Fruit fly (Drosophila melanogaster) whole organism, adult: ENCODE results near the gene CG14841.

ENCODE experiments used
- CG11617 ChIP-seq: fragments of 200-800 bp; sonication (Bioruptor generic); optimal IDR thresholded peaks from 2 replicates; lab custom pipeline; 2017; ENCODE audit warnings: mild to moderate bottlenecking, missing biosample characterization, missing genetic modification reagents, missing genetic modification characterization
- CG12768 ChIP-seq: fragments of 200-800 bp; sonication (Bioruptor generic); optimal IDR thresholded peaks from 2 replicates; lab custom pipeline; 2017; ENCODE audit warnings: missing biosample characterization, missing genetic modification characterization, mild to moderate bottlenecking, moderate library complexity, missing genetic modification reagents
- CG14711 ChIP-seq: fragments of 200-800 bp; sonication (Bioruptor generic); optimal IDR thresholded peaks from 2 replicates; lab custom pipeline; 2018; ENCODE audit warnings: missing biosample characterization, mild to moderate bottlenecking, missing genetic modification characterization, moderate library complexity
- CG1620 ChIP-seq: fragments of 200-800 bp; sonication (Bioruptor generic); optimal IDR thresholded peaks from 2 replicates; lab custom pipeline; 2016; ENCODE audit warnings: missing biosample characterization, missing genetic modification characterization
- CG33017 ChIP-seq: fragments of 200-800 bp; sonication (Bioruptor generic); optimal IDR thresholded peaks from 2 replicates; lab custom pipeline; 2018; ENCODE audit warnings: missing biosample characterization, mild to moderate bottlenecking, missing genetic modification characterization, moderate library complexity
- CG5204 ChIP-seq: fragments of 200-800 bp; sonication (Bioruptor generic); optimal IDR thresholded peaks from 2 replicates; lab custom pipeline; 2016; ENCODE audit warnings: missing biosample characterization, missing genetic modification characterization
- CG7045 ChIP-seq: fragments of 200-800 bp; sonication (Bioruptor generic); optimal IDR thresholded peaks from 2 replicates; lab custom pipeline; 2017; ENCODE audit warnings: missing biosample characterization, mild to moderate bottlenecking, missing genetic modification characterization
- CG7101 ChIP-seq: fragments of 200-800 bp; sonication (Bioruptor generic); optimal IDR thresholded peaks from 2 replicates; lab custom pipeline; 2018; ENCODE audit warnings: missing biosample characterization, mild to moderate bottlenecking, missing genetic modification characterization, moderate library complexity
- Clk ChIP-seq: fragments of 200-800 bp; sonication (Bioruptor generic); optimal IDR thresholded peaks from 2 replicates; lab custom pipeline; 2017; ENCODE audit warnings: missing biosample characterization, missing genetic modification characterization
- Crg-1 ChIP-seq: fragments of 200-800 bp; sonication (Bioruptor generic); optimal IDR thresholded peaks from 2 replicates; lab custom pipeline; 2016; ENCODE audit warnings: missing biosample characterization, missing genetic modification characterization
- Hr96 ChIP-seq: fragments of 200-800 bp; sonication (Bioruptor generic); optimal IDR thresholded peaks from 2 replicates; lab custom pipeline; 2016; ENCODE audit warnings: missing biosample characterization, missing genetic modification characterization
- Mnt ChIP-seq: fragments of 200-800 bp; sonication (Bioruptor generic); optimal IDR thresholded peaks from 2 replicates; lab custom pipeline; 2016; ENCODE audit warnings: missing biosample characterization, mild to moderate bottlenecking, missing genetic modification characterization
- bab1 ChIP-seq: fragments of 200-800 bp; sonication (Bioruptor generic); optimal IDR thresholded peaks from 3 replicates; lab custom pipeline; 2019; ENCODE audit warnings: missing biosample characterization, mild to moderate bottlenecking, missing genetic modification characterization, moderate library complexity
- cic ChIP-seq: fragments of 200-800 bp; sonication (Bioruptor generic); optimal IDR thresholded peaks from 2 replicates; lab custom pipeline; 2017; ENCODE audit warnings: missing biosample characterization, mild to moderate bottlenecking, missing genetic modification characterization, moderate library complexity
- cnc ChIP-seq, 2 experiments: fragments of >200 bp; optimal IDR thresholded peaks; 2 replicates each; lab custom pipeline; 2017
- kay ChIP-seq: fragments of 200-800 bp; sonication (Bioruptor generic); peaks from one replicate; lab custom pipeline; 2016; ENCODE audit warnings: missing biosample characterization, missing genetic modification characterization, borderline replicate concordance
- ovo ChIP-seq: fragments of 200-800 bp; sonication (Bioruptor generic); optimal IDR thresholded peaks from 2 replicates; lab custom pipeline; 2016; ENCODE audit warnings: missing biosample characterization, missing genetic modification characterization
- pad ChIP-seq: fragments of 200-800 bp; sonication (Bioruptor generic); optimal IDR thresholded peaks from 3 replicates; lab custom pipeline; 2017; ENCODE audit warnings: missing biosample characterization, missing genetic modification characterization, mild to moderate bottlenecking, moderate library complexity, missing genetic modification reagents
- tj ChIP-seq: fragments of 200-800 bp; sonication (Bioruptor generic); optimal IDR thresholded peaks from 3 replicates; lab custom pipeline; 2017; ENCODE audit warnings: missing biosample characterization, mild to moderate bottlenecking, missing genetic modification characterization, moderate library complexity
- toe ChIP-seq: fragments of 200-800 bp; sonication (Bioruptor generic); optimal IDR thresholded peaks from 2 replicates; lab custom pipeline; 2016; ENCODE audit warnings: missing biosample characterization, missing genetic modification characterization

The CG14841 gene

dm6 chr3R:14229045-14229444 lies 33.2 kb downstream of the CG14841 start, which contains the start of gene CG9624:
Gene CG9624, minus strand, starts transcription at chr3R:14229145.
- TF ChIP-seq CG7045 (GFP tag; lab: Kevin White, UChicago): no peak
- no peak for TF ChIP-seq CG5204 (GFP tag; lab: Kevin White, UChicago)
- no peak for TF ChIP-seq kay (GFP tag; lab: Kevin White, UChicago)
- TF ChIP-seq cic (GFP tag; lab: Kevin White, UChicago): no peak

- TF ChIP-seq tj (GFP tag; lab: Kevin White, UChicago) (no peak), cic (GFP tag; lab: Kevin White, UChicago) (peak; percentile 80), CG1620 (GFP tag; lab: Kevin White, UChicago) (no peak), CG5204 (GFP tag; lab: Kevin White, UChicago) (no peak)
Measured at dm6 chr3R:14226662-14227061, 35.6 kb downstream of the CG14841 start, which contains the start of gene CG9631. Gene CG9631, minus strand, starts transcription at chr3R:14226762.

dm6 chr3R:14224105-14224574 lies 38.1 kb downstream of the CG14841 start, which contains the start of gene Sp212:
Gene Sp212, minus strand, starts transcription at chr3R:14224155.
- no peak for TF ChIP-seq Mnt
- TF ChIP-seq Clk (GFP tag; lab: Kevin White, UChicago): no peak
- TF ChIP-seq pad (GFP tag; lab: Kevin White, UChicago): no peak
- TF ChIP-seq toe (GFP tag; lab: Kevin White, UChicago): no peak
- no peak for TF ChIP-seq bab1 (GFP tag; lab: Kevin White, UChicago)
- TF ChIP-seq CG33017 (tag; lab: Kevin White, UChicago): peak; percentile 22
- peak; percentile 34 for TF ChIP-seq CG14711 (tag; lab: Kevin White, UChicago)
- no peak for TF ChIP-seq CG12768
- TF ChIP-seq CG5204 (GFP tag; lab: Kevin White, UChicago): no peak
- TF ChIP-seq Crg-1 (GFP tag; lab: Kevin White, UChicago): no peak
- no peak for TF ChIP-seq ovo (GFP tag; lab: Kevin White, UChicago)
- TF ChIP-seq CG7101 (tag; lab: Kevin White, UChicago): no peak

- TF ChIP-seq kay (GFP tag; lab: Kevin White, UChicago) (peak; percentile 24), CG11617 (GFP tag; lab: Kevin White, UChicago) (no peak)
Measured at dm6 chr3R:14221484-14221883, 40.7 kb downstream of the CG14841 start, which contains the start of gene CG33109. Gene CG33109, minus strand, starts transcription at chr3R:14221584.

- no peak for TF ChIP-seq CG33017 (tag; lab: Kevin White, UChicago)
- TF ChIP-seq Mnt: peak; percentile 2
- TF ChIP-seq ovo (GFP tag; lab: Kevin White, UChicago): no peak
- peak; percentile 36 for TF ChIP-seq cic (GFP tag; lab: Kevin White, UChicago)
- TF ChIP-seq CG7045 (GFP tag; lab: Kevin White, UChicago): no peak
- no peak for TF ChIP-seq CG12768
- TF ChIP-seq CG11617 (GFP tag; lab: Kevin White, UChicago): no peak
Measured at dm6 chr3R:14220105-14220504, 42.1 kb downstream of the CG14841 start, which contains the start of gene CG31326. Gene CG31326, minus strand, starts transcription at chr3R:14220205.

- no peak for TF ChIP-seq CG1620 (GFP tag; lab: Kevin White, UChicago)
- TF ChIP-seq cnc (optimal IDR thresholded peaks at IDR 0.05; lab: Kevin White, UChicago): no peak
- peak; percentile 64 for TF ChIP-seq CG14711 (tag; lab: Kevin White, UChicago)
- TF ChIP-seq CG33017 (tag; lab: Kevin White, UChicago): peak; percentile 62
- peak; percentile 54 for TF ChIP-seq CG7101 (tag; lab: Kevin White, UChicago)
- TF ChIP-seq CG5204 (GFP tag; lab: Kevin White, UChicago): peak; percentile 46
- TF ChIP-seq Clk (GFP tag; lab: Kevin White, UChicago): no peak
- TF ChIP-seq ovo (GFP tag; lab: Kevin White, UChicago): no peak
- TF ChIP-seq pad (GFP tag; lab: Kevin White, UChicago): peak; percentile 14
- TF ChIP-seq toe (GFP tag; lab: Kevin White, UChicago): no peak
- TF ChIP-seq cic (GFP tag; lab: Kevin White, UChicago): peak; percentile 63
- no peak for TF ChIP-seq Crg-1 (GFP tag; lab: Kevin White, UChicago)
- TF ChIP-seq CG12768: peak; percentile 52
- peak; percentile 8 for TF ChIP-seq tj (GFP tag; lab: Kevin White, UChicago)
- peak; percentile 71 for TF ChIP-seq kay (GFP tag; lab: Kevin White, UChicago)
- TF ChIP-seq CG7045 (GFP tag; lab: Kevin White, UChicago): peak; percentile 44
- no peak for TF ChIP-seq Hr96 (GFP tag; lab: Kevin White, UChicago)
- TF ChIP-seq CG11617 (GFP tag; lab: Kevin White, UChicago): no peak
- no peak for TF ChIP-seq Mnt
- no peak for TF ChIP-seq bab1 (GFP tag; lab: Kevin White, UChicago)
Measured at dm6 chr3R:14217839-14218238, 44.4 kb downstream of the CG14841 start, which contains the start of gene CG9649. Gene CG9649, minus strand, starts transcription at chr3R:14217882.

- TF ChIP-seq CG12768 (no peak), Hr96 (GFP tag; lab: Kevin White, UChicago) (no peak), Crg-1 (GFP tag; lab: Kevin White, UChicago) (no peak), CG7101 (tag; lab: Kevin White, UChicago) (no peak), pad (GFP tag; lab: Kevin White, UChicago) (no peak), CG14711 (tag; lab: Kevin White, UChicago) (no peak), bab1 (GFP tag; lab: Kevin White, UChicago) (no peak), toe (GFP tag; lab: Kevin White, UChicago) (no peak), CG7045 (GFP tag; lab: Kevin White, UChicago) (no peak), tj (GFP tag; lab: Kevin White, UChicago) (no peak), CG5204 (GFP tag; lab: Kevin White, UChicago) (no peak)
Measured at dm6 chr3R:14214776-14215175, 47.4 kb downstream of the CG14841 start, which contains the start of gene Dop1R1. Gene Dop1R1, minus strand, starts transcription at chr3R:14214810.
